Fruit fly (Drosophila melanogaster): ENCODE results near the gene ImpE1.
A peak's percentile ranks its signal among the peaks of the same experiment; 100 is the strongest.

DNA sequence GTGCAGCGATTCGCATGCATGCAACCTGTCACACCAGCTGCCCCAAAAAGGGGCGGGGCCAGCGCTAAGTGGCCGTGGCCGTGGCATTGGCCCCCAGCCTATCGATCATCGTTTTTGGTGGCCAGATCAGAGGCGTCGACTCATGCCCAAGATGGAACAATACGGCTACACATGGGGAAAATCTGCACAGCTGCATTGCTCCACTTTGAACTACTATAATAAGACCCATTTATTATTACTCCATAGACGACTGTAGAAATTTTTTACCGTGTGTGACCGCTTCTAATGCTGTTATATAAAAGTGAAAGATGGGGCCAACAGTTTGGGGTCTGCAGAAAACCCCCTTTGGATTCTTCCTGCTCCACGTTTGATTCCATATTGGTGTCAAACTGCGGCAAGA lies 11.8 kb downstream of the ImpE1 start:
- TF ChIP-seq gl (tag; optimal IDR thresholded peaks at IDR 0.05) (no peak), Pif1A (GFP tag; optimal IDR thresholded peaks at IDR 0.05) (peak; percentile 43), CG10348 (GFP tag; IDR thresholded peaks at IDR 0.05) (0 out of 2 replicates have a peak, but pooled peaks have one; percentile 13), CG32121 (GFP tag; IDR thresholded peaks at IDR 0.05) (no peak), Snoo (tag; optimal IDR thresholded peaks at IDR 0.05) (no peak)
